Worm (Caenorhabditis elegans) whole organism, L2 larva: Measurements from ENCODE around the gene gtf-2H2C.
A peak's percentile ranks its signal among the peaks of the same experiment; 100 is the strongest.

Experiments used
- C34F6.9 ChIP-seq: fragments of 150-350 bp; optimal IDR thresholded peaks from 2 replicates; lab custom pipeline; 2014; ENCODE audit warnings: missing biosample characterization, missing genetic modification characterization
- F13H6.1 ChIP-seq: sonication (generic microtip); optimal IDR thresholded peaks from 2 replicates; lab custom pipeline; 2016; ENCODE audit warnings: missing genetic modification characterization, missing compliant biosample characterization
- R02D3.7 ChIP-seq: fragments of 150-350 bp; optimal IDR thresholded peaks from 2 replicates; lab custom pipeline; 2014; ENCODE audit warnings: missing biosample characterization, missing genetic modification characterization
- ZK546.5 ChIP-seq: sonication (generic microtip); optimal IDR thresholded peaks from 2 replicates; lab custom pipeline; 2017; ENCODE audit warnings: missing biosample characterization, missing genetic modification characterization
- alr-1 ChIP-seq: fragments of 150-350 bp; optimal IDR thresholded peaks from 2 replicates; lab custom pipeline; 2014; ENCODE audit warnings: missing biosample characterization, missing genetic modification characterization
- ama-1 ChIP-seq: fragments of 150-350 bp; optimal IDR thresholded peaks from 2 replicates; lab custom pipeline; 2018; ENCODE audit warnings: inconsistent platforms
- blmp-1 ChIP-seq: sonication (generic microtip); optimal IDR thresholded peaks from 2 replicates; lab custom pipeline; 2017; ENCODE audit warnings: missing genetic modification characterization, mild to moderate bottlenecking, missing compliant biosample characterization, antibody characterized with exemption, moderate library complexity; ENCODE audit not compliant: insufficient read depth
- ceh-16 ChIP-seq: fragments of 150-350 bp; optimal IDR thresholded peaks from 2 replicates; lab custom pipeline; 2014; ENCODE audit warnings: missing biosample characterization, missing genetic modification characterization
- egl-27 ChIP-seq: sonication (generic microtip); optimal IDR thresholded peaks from 3 replicates; lab custom pipeline; 2017; ENCODE audit warnings: missing biosample characterization, missing genetic modification reagents, missing genetic modification characterization
- elt-1 ChIP-seq: fragments of 150-350 bp; optimal IDR thresholded peaks from 2 replicates; lab custom pipeline; 2014; ENCODE audit warnings: missing biosample characterization, missing genetic modification characterization
- elt-3 ChIP-seq: sonication (generic microtip); optimal IDR thresholded peaks from 2 replicates; lab custom pipeline; 2017; ENCODE audit warnings: missing biosample characterization, missing genetic modification characterization
- fos-1 ChIP-seq: fragments of 150-350 bp; optimal IDR thresholded peaks from 2 replicates; lab custom pipeline; 2014; ENCODE audit warnings: missing biosample characterization, missing genetic modification characterization
- gmeb-1 ChIP-seq: fragments of 150-350 bp; optimal IDR thresholded peaks from 2 replicates; lab custom pipeline; 2014; ENCODE audit warnings: missing biosample characterization, missing genetic modification characterization
- lin-11 ChIP-seq: fragments of 150-350 bp; sonication (generic microtip); optimal IDR thresholded peaks from 2 replicates; lab custom pipeline; 2014; ENCODE audit warnings: missing biosample characterization, missing genetic modification characterization, inconsistent platforms, mixed read lengths
- lin-13 ChIP-seq: fragments of 150-350 bp; optimal IDR thresholded peaks from 2 replicates; lab custom pipeline; 2014; ENCODE audit warnings: missing biosample characterization, missing genetic modification reagents, missing genetic modification characterization
- lsy-2 ChIP-seq, 2 experiments: fragments of 150-350 bp in 1 of 2; sonication (generic microtip) in 1 of 2; optimal IDR thresholded peaks; 2 replicates each; lab custom pipeline; 2014 to 2017; ENCODE audit warnings: missing biosample characterization in 2 of 2, missing genetic modification characterization in 2 of 2
- mab-5 ChIP-seq: fragments of 150-350 bp; optimal IDR thresholded peaks from 2 replicates; lab custom pipeline; 2014; ENCODE audit warnings: missing biosample characterization, missing genetic modification characterization
- mbf-1 ChIP-seq: sonication (generic microtip); optimal IDR thresholded peaks from 2 replicates; lab custom pipeline; 2017; ENCODE audit warnings: missing biosample characterization, missing genetic modification characterization
- nhr-10 ChIP-seq: sonication (generic microtip); optimal IDR thresholded peaks from 2 replicates; lab custom pipeline; 2017; ENCODE audit warnings: missing biosample characterization, missing genetic modification characterization
- nhr-12 ChIP-seq: fragments of 150-350 bp; optimal IDR thresholded peaks from 2 replicates; lab custom pipeline; 2014; ENCODE audit warnings: missing biosample characterization, missing genetic modification characterization
- nhr-129 ChIP-seq: fragments of 150-350 bp; optimal IDR thresholded peaks from 2 replicates; lab custom pipeline; 2014; ENCODE audit warnings: missing biosample characterization, missing genetic modification characterization
- nhr-23 ChIP-seq: fragments of 150-350 bp; optimal IDR thresholded peaks from 2 replicates; lab custom pipeline; 2014; ENCODE audit warnings: missing biosample characterization, missing genetic modification reagents, missing genetic modification characterization
- nhr-237 ChIP-seq: fragments of 150-350 bp; optimal IDR thresholded peaks from 2 replicates; lab custom pipeline; 2014; ENCODE audit warnings: missing biosample characterization, missing genetic modification characterization
- nhr-25 ChIP-seq: fragments of 150-350 bp; sonication (generic microtip); optimal IDR thresholded peaks from 3 replicates; lab custom pipeline; 2014; ENCODE audit warnings: missing biosample characterization, missing genetic modification characterization
- nhr-6 ChIP-seq: fragments of 150-350 bp; optimal IDR thresholded peaks from 2 replicates; lab custom pipeline; 2014; ENCODE audit warnings: missing biosample characterization, missing genetic modification characterization
- nhr-77 ChIP-seq: fragments of 150-350 bp; optimal IDR thresholded peaks from 2 replicates; lab custom pipeline; 2014; ENCODE audit warnings: missing biosample characterization, missing genetic modification characterization
- sem-4 ChIP-seq: fragments of 150-350 bp; optimal IDR thresholded peaks from 2 replicates; lab custom pipeline; 2014; ENCODE audit warnings: missing biosample characterization, missing genetic modification reagents, missing genetic modification characterization
- sma-3 ChIP-seq: sonication (generic microtip); optimal IDR thresholded peaks from 2 replicates; lab custom pipeline; 2016; ENCODE audit warnings: missing genetic modification reagents, missing genetic modification characterization, missing compliant biosample characterization
- sma-9 ChIP-seq, 2 experiments: fragments of 150-350 bp in 1 of 2; sonication (generic microtip) in 1 of 2; optimal IDR thresholded peaks; 2 replicates each; lab custom pipeline; 2014 to 2016; ENCODE audit warnings: missing genetic modification characterization in 2 of 2, mild to moderate bottlenecking in 1 of 2, missing biosample characterization in 1 of 2, missing compliant biosample characterization in 1 of 2, missing genetic modification reagents in 1 of 2, moderate library complexity in 1 of 2
- snpc-4 ChIP-seq: fragments of 150-350 bp; optimal IDR thresholded peaks from 2 replicates; lab custom pipeline; 2014; ENCODE audit warnings: missing biosample characterization, missing genetic modification characterization
- unc-39 ChIP-seq: fragments of 150-350 bp; optimal IDR thresholded peaks from 2 replicates; lab custom pipeline; 2014; ENCODE audit warnings: missing biosample characterization, missing genetic modification characterization
- unc-55 ChIP-seq: fragments of 150-350 bp; sonication (generic microtip); optimal IDR thresholded peaks from 3 replicates; lab custom pipeline; 2014; ENCODE audit warnings: missing biosample characterization, missing genetic modification reagents, missing genetic modification characterization
- zag-1 ChIP-seq: fragments of 150-350 bp; optimal IDR thresholded peaks from 2 replicates; lab custom pipeline; 2014; ENCODE audit warnings: missing biosample characterization, missing genetic modification characterization
- ztf-1 ChIP-seq: fragments of 200-800 bp; sonication (Bioruptor generic); conservative IDR thresholded peaks from 2 replicates; pipeline ENCODE4 v1.3.6; 2022; ENCODE audit warnings: missing genetic modification characterization, missing compliant biosample characterization
- ztf-11 ChIP-seq: sonication (generic microtip); optimal IDR thresholded peaks from 2 replicates; lab custom pipeline; 2017; ENCODE audit warnings: missing biosample characterization, missing genetic modification characterization
- ztf-4 ChIP-seq: fragments of 150-350 bp; optimal IDR thresholded peaks from 2 replicates; lab custom pipeline; 2014; ENCODE audit warnings: missing biosample characterization, missing genetic modification characterization

gtf-2H2C gene

ce11 chrIII:10123586-10124233 is 33.1 kb upstream of the gtf-2H2C start, which contains the start of gene ttll-4:
Gene ttll-4, plus strand, starts transcription at chrIII:10124183.
- peak; percentile 1 for TF ChIP-seq sma-3 (GFP tag; lab: Kevin White, UChicago)
- peak; percentile 1 for TF ChIP-seq zag-1 (tag; lab: Kevin White, UChicago)
- TF ChIP-seq lsy-2 (tag; optimal IDR thresholded peaks at IDR 0.05; lab: Kevin White, UChicago) = peak; percentile 50 to 59
- no peak for TF ChIP-seq ztf-11 (tag; lab: Kevin White, UChicago)
- no peak for TF ChIP-seq nhr-77 (tag; lab: Kevin White, UChicago)
- TF ChIP-seq F13H6.1 = peak; percentile 49
- TF ChIP-seq lin-13 (GFP tag; lab: Kevin White, UChicago) = peak; percentile 53
- TF ChIP-seq unc-55 (GFP tag; lab: Kevin White, UChicago) = peak; percentile 44
- no peak for TF ChIP-seq lin-11 (tag; lab: Kevin White, UChicago)
- no peak for TF ChIP-seq nhr-6 (tag; lab: Kevin White, UChicago)
- peak; percentile 14 for TF ChIP-seq nhr-129 (tag; lab: Kevin White, UChicago)
- TF ChIP-seq C34F6.9 (tag; lab: Kevin White, UChicago) = peak; percentile 55
- TF ChIP-seq ama-1 = no peak
- TF ChIP-seq ztf-4 (tag; lab: Kevin White, UChicago) = no peak
- TF ChIP-seq gmeb-1 (tag; lab: Kevin White, UChicago) = no peak
- peak; percentile 23 for TF ChIP-seq sma-9 (GFP tag; optimal IDR thresholded peaks at IDR 0.05; lab: Kevin White, UChicago)
- no peak for TF ChIP-seq sma-9 (tag; optimal IDR thresholded peaks at IDR 0.05; lab: Kevin White, UChicago)

ce11 chrIII:10120076-10120831 is 29.7 kb upstream of the gtf-2H2C start, which contains the start of the genes gtf-2H3 and ham-3:
Gene gtf-2H3, minus strand, starts transcription at chrIII:10120148.
Gene ham-3, plus strand, starts transcription at chrIII:10120781.
- peak; percentile 34 for TF ChIP-seq unc-55 (GFP tag; lab: Kevin White, UChicago)
- no peak for TF ChIP-seq sem-4 (tag; lab: Kevin White, UChicago)
- TF ChIP-seq C34F6.9 (tag; lab: Kevin White, UChicago) = peak; percentile 40
- peak in 1 of 2 experiments; percentile 13 for TF ChIP-seq lsy-2 (tag; optimal IDR thresholded peaks at IDR 0.05; lab: Kevin White, UChicago)
- TF ChIP-seq snpc-4 (tag; lab: Kevin White, UChicago) = no peak

DNA sequence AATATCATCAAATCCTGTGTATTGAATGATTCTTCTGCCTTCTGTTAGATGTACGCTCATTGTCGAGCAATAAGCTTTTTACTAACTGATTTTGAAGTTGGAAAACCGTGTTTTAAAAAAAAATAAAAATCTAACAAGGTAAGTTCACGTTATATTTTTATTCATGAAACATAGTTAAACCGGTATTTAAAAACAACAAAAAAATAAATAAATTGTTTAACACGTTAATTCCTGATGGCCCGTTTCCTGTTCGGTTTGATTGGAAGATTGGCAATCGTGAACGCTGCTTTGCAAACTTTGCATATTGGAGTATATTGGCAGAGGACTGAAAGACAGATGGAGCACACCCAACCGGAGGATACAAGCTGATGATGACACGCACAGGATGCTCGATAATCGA is 28.2 kb upstream of the gtf-2H2C start, which contains the start of gene ZK1128.3:
Gene ZK1128.3, minus strand, starts transcription at position 101 of the 400 bp plus-strand sequence.
- TF ChIP-seq sem-4 (tag; lab: Kevin White, UChicago) (no peak), ama-1 (no peak), lin-11 (tag; lab: Kevin White, UChicago) (no peak), zag-1 (tag; lab: Kevin White, UChicago) (no peak), gmeb-1 (tag; lab: Kevin White, UChicago) (no peak), ZK546.5 (tag; lab: Kevin White, UChicago) (no peak), lin-13 (GFP tag; lab: Kevin White, UChicago) (no peak), lsy-2 (tag; optimal IDR thresholded peaks at IDR 0.05; lab: Kevin White, UChicago) (no peak), unc-55 (GFP tag; lab: Kevin White, UChicago) (no peak), elt-3 (no peak), F13H6.1 (no peak), nhr-23 (tag; lab: Kevin White, UChicago) (no peak), alr-1 (tag; lab: Kevin White, UChicago) (no peak), nhr-25 (tag; lab: Kevin White, UChicago) (no peak), nhr-6 (tag; lab: Kevin White, UChicago) (no peak), mab-5 (tag; lab: Kevin White, UChicago) (no peak), nhr-12 (tag; lab: Kevin White, UChicago) (no peak), blmp-1 (tag; lab: Kevin White, UChicago) (no peak)

DNA sequence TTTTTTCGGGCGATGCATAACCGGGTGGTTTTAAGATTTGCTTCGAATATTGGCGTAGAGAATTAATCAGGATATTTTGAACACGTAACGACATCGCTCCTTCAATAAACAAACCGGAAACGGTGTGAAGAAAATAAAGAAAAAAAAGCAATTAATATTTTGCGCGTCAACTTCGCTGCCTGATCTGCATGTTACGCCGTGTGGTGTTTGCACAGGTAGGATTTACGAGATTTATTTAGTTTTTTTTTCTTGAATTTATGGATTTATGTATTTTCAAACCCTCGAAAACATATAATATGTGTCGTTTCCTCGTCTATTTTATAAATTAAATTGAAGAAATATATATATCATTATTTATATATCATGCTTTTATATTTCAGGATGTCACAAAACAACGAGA is 24.1 kb upstream of the gtf-2H2C start, which contains the start of the genes ZK1128.1 and mett-10:
Gene ZK1128.1, minus strand, starts transcription at position 99 of the 400 bp plus-strand sequence.
Gene mett-10, plus strand, starts transcription at position 375 of the 400 bp plus-strand sequence.
- TF ChIP-seq egl-27 (no peak), F13H6.1 (no peak), elt-3 (no peak), snpc-4 (tag; lab: Kevin White, UChicago) (no peak), zag-1 (tag; lab: Kevin White, UChicago) (no peak), nhr-237 (tag; lab: Kevin White, UChicago) (no peak), mab-5 (tag; lab: Kevin White, UChicago) (no peak), ceh-16 (tag; lab: Kevin White, UChicago) (no peak), C34F6.9 (tag; lab: Kevin White, UChicago) (peak; percentile 48), fos-1 (tag; lab: Kevin White, UChicago) (no peak), lsy-2 (tag; optimal IDR thresholded peaks at IDR 0.05; lab: Kevin White, UChicago) (peak in 1 of 2 experiments; percentile 58), nhr-77 (tag; lab: Kevin White, UChicago) (no peak), unc-55 (GFP tag; lab: Kevin White, UChicago) (peak; percentile 54), unc-39 (no peak), nhr-25 (tag; lab: Kevin White, UChicago) (no peak), ztf-1 (no peak), nhr-10 (no peak), mbf-1 (tag; lab: Kevin White, UChicago) (no peak), elt-1 (tag; lab: Kevin White, UChicago) (no peak), sma-9 (GFP tag; optimal IDR thresholded peaks at IDR 0.05; lab: Kevin White, UChicago) (no peak), sma-9 (tag; optimal IDR thresholded peaks at IDR 0.05; lab: Kevin White, UChicago) (no peak), gmeb-1 (tag; lab: Kevin White, UChicago) (peak; percentile 60), ama-1 (no peak), R02D3.7 (tag; lab: Kevin White, UChicago) (peak; percentile 66), nhr-12 (tag; lab: Kevin White, UChicago) (no peak)
